Worm (Caenorhabditis elegans): ENCODE data around the gene T23G4.127.

- TF ChIP-seq cebp-2 (GFP tag; IDR thresholded peaks at IDR 0.05) (no peak), snpc-4 (GFP tag; optimal IDR thresholded peaks at IDR 0.05) (no peak), snpc-4 (tag; optimal IDR thresholded peaks at IDR 0.05) (no peak), nfya-1 (tag; optimal IDR thresholded peaks at IDR 0.05; ENCODE audit: borderline replicate concordance, insufficient read depth) (no peak), sdz-38 (tag; optimal IDR thresholded peaks at IDR 0.05) (no peak), tlf-1 (GFP tag; optimal IDR thresholded peaks at IDR 0.05) (no peak), ama-1 (optimal IDR thresholded peaks at IDR 0.05) (no peak), ama-1 (GFP tag; optimal IDR thresholded peaks at IDR 0.05) (no peak), unc-130 (GFP tag; optimal IDR thresholded peaks at IDR 0.05) (no peak), Y95B8A.8 (GFP tag; IDR thresholded peaks at IDR 0.05) (no peak), ztf-26 (tag; optimal IDR thresholded peaks at IDR 0.05) (no peak), lsy-27 (tag; optimal IDR thresholded peaks at IDR 0.05; ENCODE audit: borderline replicate concordance, insufficient read depth) (no peak), F57A8.1 (GFP tag; optimal IDR thresholded peaks at IDR 0.05) (no peak), Y53F4B.3 (GFP tag; IDR thresholded peaks at IDR 0.05) (no peak)
Measured at ce11 chrIV:13696900-13697299, 1.6 kb downstream of the T23G4.127 start.

Data from whole organism, young adult.